Fruit fly (Drosophila melanogaster): ENCODE data around the gene rudhira.

DNA sequence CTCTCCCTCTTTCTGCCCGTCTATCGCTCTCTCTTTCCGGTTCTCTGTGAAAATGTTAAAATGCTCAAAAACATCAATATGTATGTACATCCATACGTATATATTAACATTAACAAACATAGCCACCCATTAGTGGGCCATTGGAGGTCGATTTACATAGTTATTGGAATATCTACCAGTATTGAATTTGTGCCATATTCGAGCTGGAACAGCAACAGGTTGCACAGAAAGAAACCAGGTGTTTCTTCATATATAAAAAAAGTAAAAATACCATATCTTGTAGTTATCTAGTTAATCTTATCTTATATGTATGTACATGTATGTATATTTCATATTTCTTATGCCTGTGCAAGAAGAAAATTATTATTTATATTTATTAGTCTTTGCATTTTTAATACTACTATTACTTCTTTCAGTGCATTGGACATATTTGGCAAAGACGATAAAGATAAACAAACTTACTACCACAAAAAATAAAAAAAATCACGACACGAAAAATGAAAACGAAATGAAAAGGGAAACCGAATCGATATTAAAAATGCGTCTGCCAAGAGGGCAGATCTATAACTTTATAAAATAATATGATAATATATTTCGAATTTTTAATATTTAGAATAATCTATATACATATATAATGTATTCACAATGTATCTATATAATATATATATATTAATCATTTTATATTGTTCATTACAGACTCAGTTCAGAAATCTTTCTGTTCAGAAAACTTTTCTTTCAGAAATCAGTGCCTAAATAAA lies 32.0 kb downstream of the rudhira start:
- TF ChIP-seq Crg-1 (GFP tag; optimal IDR thresholded peaks at IDR 0.05) (no peak), toe (GFP tag; optimal IDR thresholded peaks at IDR 0.05) (no peak), pad (GFP tag; optimal IDR thresholded peaks at IDR 0.05) (no peak), CG33017 (tag; optimal IDR thresholded peaks at IDR 0.05) (no peak), Mnt (GFP tag; optimal IDR thresholded peaks at IDR 0.05) (no peak), bab1 (GFP tag; optimal IDR thresholded peaks at IDR 0.05) (no peak), CG5204 (GFP tag; optimal IDR thresholded peaks at IDR 0.05) (no peak), CG1620 (GFP tag; optimal IDR thresholded peaks at IDR 0.05) (no peak), cnc (optimal IDR thresholded peaks at IDR 0.05) (no peak), CG11617 (GFP tag; optimal IDR thresholded peaks at IDR 0.05) (no peak), CG12768 (GFP tag; optimal IDR thresholded peaks at IDR 0.05) (no peak)
